Worm (Caenorhabditis elegans): ENCODE data around the gene syx-18.

DNA sequence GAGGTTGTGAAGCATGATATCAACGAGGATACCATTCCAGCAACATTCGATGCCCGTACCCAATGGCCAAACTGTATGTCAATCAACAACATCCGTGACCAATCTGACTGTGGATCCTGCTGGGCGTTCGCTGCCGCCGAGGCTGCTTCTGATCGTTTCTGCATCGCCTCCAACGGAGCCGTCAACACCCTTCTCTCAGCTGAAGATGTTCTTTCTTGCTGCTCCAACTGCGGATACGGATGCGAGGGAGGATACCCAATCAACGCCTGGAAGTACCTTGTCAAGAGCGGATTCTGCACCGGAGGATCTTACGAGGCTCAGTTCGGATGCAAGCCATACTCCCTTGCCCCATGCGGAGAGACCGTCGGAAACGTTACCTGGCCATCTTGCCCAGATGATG is 40.3 kb downstream of the syx-18 start:
- TF ChIP-seq nhr-28 (tag; optimal IDR thresholded peaks at IDR 0.05) (no peak), lsy-2 (tag; optimal IDR thresholded peaks at IDR 0.05) (no peak), unc-62 (GFP tag; optimal IDR thresholded peaks at IDR 0.05) (no peak), elt-1 (tag; optimal IDR thresholded peaks at IDR 0.05; ENCODE audit: borderline replicate concordance, insufficient read depth) (no peak), lin-13 (tag; optimal IDR thresholded peaks at IDR 0.05) (no peak), nhr-237 (tag; optimal IDR thresholded peaks at IDR 0.05) (no peak), nhr-76 (tag; optimal IDR thresholded peaks at IDR 0.05) (no peak), elt-3 (tag; optimal IDR thresholded peaks at IDR 0.05) (no peak), cnd-1 (tag; optimal IDR thresholded peaks at IDR 0.05) (no peak), ztf-11 (tag; optimal IDR thresholded peaks at IDR 0.05) (no peak), pha-4 (tag; optimal IDR thresholded peaks at IDR 0.05) (no peak), unc-39 (tag; optimal IDR thresholded peaks at IDR 0.05) (no peak), mls-2 (tag; optimal IDR thresholded peaks at IDR 0.05) (no peak), ceh-43 (GFP tag; optimal IDR thresholded peaks at IDR 0.05) (no peak)

Measured in whole organism, mixed stage, embryonic.